Fruit fly (Drosophila melanogaster) whole organism, pupa: ENCODE results near the gene CG32086.
A peak's percentile ranks its signal among the peaks of the same experiment; 100 is the strongest.

Source experiments
- CG12605 ChIP-seq: fragments of 200-800 bp; sonication (Bioruptor generic); IDR thresholded peaks from 2 replicates; pipeline ENCODE4 v1.3.6; 2022; ENCODE audit warnings: missing biosample characterization, missing genetic modification characterization
- CG14655 ChIP-seq: fragments of 200-800 bp; sonication (Bioruptor generic); optimal IDR thresholded peaks from 3 replicates; lab custom pipeline; 2017; ENCODE audit warnings: mild to moderate bottlenecking, missing biosample characterization, missing genetic modification reagents, missing genetic modification characterization
- CG15710 ChIP-seq: fragments of 200-800 bp; sonication (Bioruptor generic); optimal IDR thresholded peaks from 2 replicates; lab custom pipeline; 2018; ENCODE audit warnings: missing biosample characterization, mild to moderate bottlenecking, missing genetic modification characterization, moderate library complexity
- CG17806 ChIP-seq: fragments of 200-800 bp; sonication (Bioruptor generic); optimal IDR thresholded peaks from 2 replicates; lab custom pipeline; 2018; ENCODE audit warnings: missing biosample characterization, mild to moderate bottlenecking, missing genetic modification characterization, moderate library complexity
- CG32121 ChIP-seq: fragments of 200-800 bp; sonication (Bioruptor generic); IDR thresholded peaks from 2 replicates; pipeline ENCODE4 v1.3.6; 2022; ENCODE audit warnings: missing biosample characterization, missing genetic modification characterization
- CG34367 ChIP-seq: fragments of 200-800 bp; sonication (Bioruptor generic); optimal IDR thresholded peaks from 2 replicates; lab custom pipeline; 2018; ENCODE audit warnings: missing biosample characterization, mild to moderate bottlenecking, missing genetic modification characterization
- CG4496 ChIP-seq: fragments of 200-800 bp; sonication (Bioruptor generic); IDR thresholded peaks from 3 replicates; pipeline ENCODE4 v1.3.6; 2022; ENCODE audit warnings: missing biosample characterization, missing genetic modification characterization
- CG8159 ChIP-seq: fragments of 200-800 bp; sonication (Bioruptor generic); optimal IDR thresholded peaks from 3 replicates; lab custom pipeline; 2018; ENCODE audit warnings: missing biosample characterization, mild to moderate bottlenecking, missing genetic modification characterization, moderate library complexity
- Ets98B ChIP-seq: fragments of 200-800 bp; sonication (Bioruptor generic); IDR thresholded peaks from 2 replicates; pipeline ENCODE4 v1.3.6; 2022; ENCODE audit warnings: missing biosample characterization, missing genetic modification characterization
- Pif1A ChIP-seq: fragments of 200-800 bp; sonication (Bioruptor generic); optimal IDR thresholded peaks from 3 replicates; lab custom pipeline; 2016; ENCODE audit warnings: missing biosample characterization, missing genetic modification characterization
- Snoo ChIP-seq: fragments of 200-800 bp; sonication (Bioruptor generic); optimal IDR thresholded peaks from 3 replicates; lab custom pipeline; 2017; ENCODE audit warnings: missing biosample characterization, mild to moderate bottlenecking, missing genetic modification characterization, inconsistent platforms
- fd96Ca ChIP-seq: fragments of 200-800 bp; sonication (Bioruptor generic); IDR thresholded peaks from 3 replicates; pipeline ENCODE4 v1.3.6; 2022; ENCODE audit warnings: missing biosample characterization, missing genetic modification characterization
- gl ChIP-seq: fragments of 200-800 bp; sonication (Bioruptor generic); optimal IDR thresholded peaks from 2 replicates; lab custom pipeline; 2018; ENCODE audit warnings: missing biosample characterization, mild to moderate bottlenecking, missing genetic modification characterization

Gene CG32086

DNA sequence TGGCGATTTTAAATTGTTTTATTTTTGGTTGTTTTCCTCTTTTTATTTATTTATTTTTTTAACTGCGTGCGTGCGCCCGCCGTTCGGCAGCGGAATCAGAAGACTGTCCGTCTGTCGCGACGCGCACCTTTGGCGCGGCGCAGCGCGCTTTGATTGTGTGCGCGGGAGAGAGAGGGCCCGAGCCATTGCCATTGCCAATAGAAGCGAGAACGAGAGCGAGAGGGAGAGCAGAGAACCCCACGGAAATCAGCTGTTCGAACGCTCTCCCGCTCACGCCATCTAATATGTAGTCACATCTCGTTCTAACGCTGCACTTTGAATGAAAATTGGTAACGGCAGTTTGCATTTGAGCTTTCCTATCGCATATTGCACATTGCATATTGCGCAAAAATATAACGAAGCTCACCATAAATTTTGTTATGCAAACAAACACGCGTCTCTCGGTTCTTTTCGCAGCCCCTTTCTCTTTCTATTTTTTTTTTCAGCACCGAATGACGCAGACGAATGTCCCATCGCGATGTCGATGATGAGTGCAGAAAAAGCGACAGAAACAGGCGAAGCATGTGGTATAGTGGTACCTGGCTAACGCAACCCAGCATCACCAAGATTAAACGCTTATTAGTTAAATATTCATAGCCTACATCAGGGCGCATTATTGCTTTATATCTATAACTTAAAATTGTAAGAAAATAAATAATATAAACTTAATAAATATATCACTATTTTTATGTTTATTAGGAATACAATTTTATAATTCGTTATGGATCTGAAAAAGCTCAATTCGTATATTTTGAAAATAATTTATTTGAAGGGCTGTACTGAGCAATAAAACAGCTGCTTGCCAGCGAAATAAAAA is 49.2 kb downstream of the CG32086 start:
- peak; percentile 39 for TF ChIP-seq CG32121
- no peak for TF ChIP-seq Pif1A (GFP tag; lab: Kevin White, UChicago)
- TF ChIP-seq CG12605 (GFP tag; lab: Robert Waterston, UW) = peak; percentile 53
- TF ChIP-seq CG34367 (tag; lab: Kevin White, UChicago) = no peak
- TF ChIP-seq CG14655 = peak; percentile 29
- TF ChIP-seq fd96Ca (GFP tag; lab: Robert Waterston, UW) = peak; percentile 56; the same call in 2 of the 3 replicates
- TF ChIP-seq CG4496 (GFP tag; lab: Robert Waterston, UW) = peak; percentile 65
- peak; percentile 52 for TF ChIP-seq Ets98B (GFP tag; lab: Robert Waterston, UW)
- TF ChIP-seq Snoo (tag; lab: Kevin White, UChicago) = peak; percentile 8

DNA sequence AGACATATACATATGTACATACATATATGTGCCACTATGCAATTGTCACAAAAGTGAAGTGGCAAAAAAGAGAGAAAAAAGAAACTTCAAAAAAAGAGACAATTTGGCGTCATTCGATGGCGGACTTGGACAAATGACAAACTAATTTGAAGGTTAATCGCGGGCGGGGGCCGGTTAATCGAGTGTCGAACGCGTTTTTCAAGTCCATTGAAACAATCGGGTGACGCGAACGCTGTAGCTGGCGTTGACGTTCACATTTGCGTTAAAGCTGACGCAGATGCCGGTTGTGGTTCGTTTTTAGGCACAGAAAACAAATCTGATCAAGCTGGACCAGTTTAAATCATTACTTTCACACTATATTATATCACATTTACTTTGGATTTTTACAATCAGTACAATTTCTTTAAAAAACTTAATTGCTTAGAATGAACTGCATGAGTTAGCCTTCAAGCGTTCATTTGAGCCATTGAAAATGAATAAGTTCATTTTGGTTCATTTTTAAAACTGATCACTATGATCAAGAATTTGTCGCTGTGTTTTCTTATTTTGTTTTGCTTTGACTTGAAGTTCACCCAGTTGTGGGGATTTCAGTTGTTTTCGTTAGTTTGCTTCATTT is 50.1 kb downstream of the CG32086 start:
- TF ChIP-seq Pif1A (GFP tag; lab: Kevin White, UChicago) (peak; percentile 3), CG15710 (tag; lab: Kevin White, UChicago) (peak; percentile 19), CG17806 (tag; lab: Kevin White, UChicago) (peak; percentile 34), Snoo (tag; lab: Kevin White, UChicago) (peak; percentile 39), gl (tag; lab: Kevin White, UChicago) (no peak), CG8159 (tag; lab: Kevin White, UChicago) (peak; percentile 16)
